Fruit fly (Drosophila melanogaster): ENCODE results near the gene CG13843.

DNA sequence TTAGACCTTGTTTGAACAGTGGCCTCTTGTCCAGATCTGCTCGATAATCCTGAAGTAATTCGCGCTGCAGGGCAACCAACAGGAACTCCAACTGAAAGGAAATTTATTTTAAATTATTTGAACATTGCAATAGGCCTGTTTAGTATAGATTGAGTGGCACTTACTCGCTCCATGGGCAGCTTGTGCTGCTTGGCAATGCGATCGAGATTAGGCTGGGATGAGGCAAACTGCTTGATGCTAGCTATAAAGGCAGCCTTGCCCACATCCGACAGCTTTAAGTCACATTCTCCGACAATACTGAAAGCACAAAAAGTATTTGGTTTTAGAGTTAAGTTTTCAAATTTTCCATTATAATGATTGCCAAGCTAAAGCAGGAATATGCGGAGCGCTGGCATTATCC is at the start of gene CG13843:
- no peak for TF ChIP-seq Rel (GFP tag; optimal IDR thresholded peaks at IDR 0.05)
- TF ChIP-seq Rel (tag; optimal IDR thresholded peaks at IDR 0.05), result no peak
- TF ChIP-seq h (GFP tag; optimal IDR thresholded peaks at IDR 0.05), result no peak
- no peak for TF ChIP-seq Hr78 (GFP tag; optimal IDR thresholded peaks at IDR 0.05)
- no peak for TF ChIP-seq Hr83 (GFP tag; optimal IDR thresholded peaks at IDR 0.05; ENCODE audit: poor library complexity, severe bottlenecking)
- no peak for TF ChIP-seq OdsH (GFP tag; optimal IDR thresholded peaks at IDR 0.05)

Data from whole organism, wandering third instar larva.